Worm (Caenorhabditis elegans): Measurements from ENCODE around the gene Y11D7A.9.

- no peak for TF ChIP-seq flt-1 (GFP tag; IDR thresholded peaks at IDR 0.05)
- no peak for TF ChIP-seq cog-1 (tag; optimal IDR thresholded peaks at IDR 0.05)
- no peak for TF ChIP-seq ref-1 (GFP tag; conservative IDR thresholded peaks at IDR 0.05)
- no peak for TF ChIP-seq ztf-29 (GFP tag; IDR thresholded peaks at IDR 0.05)
- TF ChIP-seq tab-1 (GFP tag; IDR thresholded peaks at IDR 0.05), result no peak
- TF ChIP-seq ztf-23 (GFP tag; IDR thresholded peaks at IDR 0.05), result no peak
- no peak for TF ChIP-seq med-1 (GFP tag; optimal IDR thresholded peaks at IDR 0.05; ENCODE audit: insufficient read depth)
- no peak for TF ChIP-seq T22C8.4 (GFP tag; IDR thresholded peaks at IDR 0.05)
- TF ChIP-seq klf-2 (GFP tag; conservative IDR thresholded peaks at IDR 0.05), result no peak
Measured at ce11 chrIV:9227650-9228049, 28.3 kb downstream of the Y11D7A.9 start.
